Fruit fly (Drosophila melanogaster): ENCODE data around the gene Gug.

Gene Gug

dm6 chr3L:8457866-8458766, 8.4 kb downstream of the Gug start (continued):
- TF ChIP-seq grau (tag; optimal IDR thresholded peaks at IDR 0.05) (peak; percentile 98), CG18764 (GFP tag; optimal IDR thresholded peaks at IDR 0.05) (peak; percentile 97), Sry-β (GFP tag; optimal IDR thresholded peaks at IDR 0.05) (peak; percentile 73), Dref (GFP tag; IDR thresholded peaks at IDR 0.05) (no peak), CG4730 (GFP tag; IDR thresholded peaks at IDR 0.05) (peak; percentile 96), Mrtf (GFP tag; IDR thresholded peaks at IDR 0.05) (peak; percentile 96), Tbp (GFP tag; optimal IDR thresholded peaks at IDR 0.05) (no peak), jigr1 (GFP tag; IDR thresholded peaks at IDR 0.05) (peak; percentile 96), chm (GFP tag; IDR thresholded peaks at IDR 0.05) (peak; percentile 98), HmgZ (tag; optimal IDR thresholded peaks at IDR 0.05) (peak; percentile 98), CG2712 (tag; optimal IDR thresholded peaks at IDR 0.05) (peak; percentile 99), ttk (GFP tag; IDR thresholded peaks at IDR 0.05) (peak; percentile 98), CG17328 (GFP tag; IDR thresholded peaks at IDR 0.05) (peak; percentile 99), ato (GFP tag; IDR thresholded peaks at IDR 0.05; ENCODE audit: partially characterized antibody) (no peak), tap (tag; optimal IDR thresholded peaks at IDR 0.05) (peak; percentile 99), Ets65A (GFP tag) (peak; percentile 99), CG18262 (tag; optimal IDR thresholded peaks at IDR 0.05) (peak; percentile 99), D19B (GFP tag; optimal IDR thresholded peaks at IDR 0.05) (peak; percentile 88), trem (tag; optimal IDR thresholded peaks at IDR 0.05) (peak; percentile 97), NC2β (GFP tag; optimal IDR thresholded peaks at IDR 0.05) (peak; percentile 96), Myb (GFP tag; optimal IDR thresholded peaks at IDR 0.05) (peak; percentile 87), gce (GFP tag; IDR thresholded peaks at IDR 0.05) (peak; percentile 98), pho (GFP tag; optimal IDR thresholded peaks at IDR 0.05) (peak; percentile 96), CG13296 (GFP tag; optimal IDR thresholded peaks at IDR 0.05) (peak; percentile 95), CG9797 (GFP tag; optimal IDR thresholded peaks at IDR 0.05) (peak; percentile 58), sr (GFP tag; IDR thresholded peaks at IDR 0.05) (peak; percentile 89), Meics (GFP tag; optimal IDR thresholded peaks at IDR 0.05) (peak; percentile 97), Dbx (GFP tag; IDR thresholded peaks at IDR 0.05) (peak; percentile 97), PHDP (tag; optimal IDR thresholded peaks at IDR 0.05) (peak; percentile 99), BEAF-32 (GFP tag; optimal IDR thresholded peaks at IDR 0.05) (peak; percentile 10), dpn (GFP tag; optimal IDR thresholded peaks at IDR 0.05) (peak; percentile 98 to 99), Vsx1 (GFP tag; optimal IDR thresholded peaks at IDR 0.05) (peak; percentile 97), Mes4 (GFP tag; optimal IDR thresholded peaks at IDR 0.05) (peak; percentile 98), dan (GFP tag; IDR thresholded peaks at IDR 0.05) (peak; percentile 88), p53 (GFP tag; optimal IDR thresholded peaks at IDR 0.05) (peak; percentile 94), CG14050 (GFP tag; IDR thresholded peaks at IDR 0.05) (peak; percentile 97), CG16815 (GFP tag; optimal IDR thresholded peaks at IDR 0.05) (peak; percentile 97), D (optimal IDR thresholded peaks at IDR 0.05) (no peak), D (GFP tag; optimal IDR thresholded peaks at IDR 0.05) (peak; percentile 99), stwl (tag; optimal IDR thresholded peaks at IDR 0.05) (peak; percentile 82), Lim3 (GFP tag; IDR thresholded peaks at IDR 0.05) (peak; percentile 93), Max (GFP tag; optimal IDR thresholded peaks at IDR 0.05) (peak; percentile 98), bbx (GFP tag; IDR thresholded peaks at IDR 0.05; ENCODE audit: partially characterized antibody) (peak; percentile 51), sna (GFP tag; IDR thresholded peaks at IDR 0.05; ENCODE audit: partially characterized antibody) (peak; percentile 42; the same call in 1 of the 2 replicates), CG7357 (GFP tag; IDR thresholded peaks at IDR 0.05) (peak; percentile 91), CG18011 (GFP tag; optimal IDR thresholded peaks at IDR 0.05) (peak; percentile 89), Taf1 (GFP tag; IDR thresholded peaks at IDR 0.05) (peak; percentile 92), cad (GFP tag; optimal IDR thresholded peaks at IDR 0.05) (no peak), CG3163 (GFP tag; optimal IDR thresholded peaks at IDR 0.05) (peak; percentile 74), gcm2 (GFP tag; optimal IDR thresholded peaks at IDR 0.05) (peak; percentile 94)

All from whole organism, embryonic.